Fruit fly (Drosophila melanogaster) whole organism, embryonic: ENCODE data around the gene CG7685.
A peak's percentile ranks its signal among the peaks of the same experiment; 100 is the strongest.

Source experiments
- BEAF-32 ChIP-seq: fragments of 200-800 bp; sonication (Bioruptor generic); optimal IDR thresholded peaks from 3 replicates; lab custom pipeline; 2017; ENCODE audit warnings: missing biosample characterization, missing genetic modification characterization, mild to moderate bottlenecking, moderate library complexity, missing genetic modification reagents
- Bdp1 ChIP-seq: fragments of 200-800 bp; sonication (Bioruptor generic); optimal IDR thresholded peaks from 3 replicates; lab custom pipeline; 2016; ENCODE audit warnings: missing biosample characterization, missing genetic modification characterization
- CG11456 ChIP-seq: fragments of 200-800 bp; sonication (Bioruptor generic); IDR thresholded peaks from 3 replicates; pipeline ENCODE4 v1.3.6; 2022; ENCODE audit warnings: missing biosample characterization, missing genetic modification characterization
- CG11695 ChIP-seq: fragments of 200-800 bp; sonication (Bioruptor generic); IDR thresholded peaks from 3 replicates; pipeline ENCODE4 v1.3.6; 2022; ENCODE audit warnings: missing biosample characterization, missing genetic modification characterization
- CG11723 ChIP-seq: fragments of 200-800 bp; sonication (Bioruptor generic); optimal IDR thresholded peaks from 2 replicates; lab custom pipeline; 2017; ENCODE audit warnings: missing biosample characterization, mild to moderate bottlenecking, missing genetic modification characterization
- CG12659 ChIP-seq: fragments of 200-800 bp; sonication (Bioruptor generic); optimal IDR thresholded peaks from 3 replicates; lab custom pipeline; 2017; ENCODE audit warnings: mild to moderate bottlenecking, missing biosample characterization, missing genetic modification reagents, missing genetic modification characterization
- CG14014 ChIP-seq: fragments of 200-800 bp; sonication (Bioruptor generic); IDR thresholded peaks from 2 replicates; pipeline ENCODE4 v1.3.6; 2022; ENCODE audit warnings: missing biosample characterization, missing genetic modification characterization
- CG15269 ChIP-seq: fragments of 200-800 bp; sonication (Bioruptor generic); optimal IDR thresholded peaks from 2 replicates; lab custom pipeline; 2018; ENCODE audit warnings: missing biosample characterization, mild to moderate bottlenecking, missing genetic modification characterization, moderate library complexity
- CG1603 ChIP-seq: fragments of 200-800 bp; sonication (Bioruptor generic); optimal IDR thresholded peaks from 2 replicates; lab custom pipeline; 2019; ENCODE audit warnings: missing biosample characterization, mild to moderate bottlenecking, missing genetic modification characterization, moderate library complexity
- CG16815 ChIP-seq: fragments of 200-800 bp; sonication (Bioruptor generic); optimal IDR thresholded peaks from 3 replicates; lab custom pipeline; 2017; ENCODE audit warnings: missing biosample characterization, mild to moderate bottlenecking, missing genetic modification characterization
- CG30403 ChIP-seq: fragments of 200-800 bp; sonication (Bioruptor generic); optimal IDR thresholded peaks from 3 replicates; lab custom pipeline; 2016; ENCODE audit warnings: missing biosample characterization, missing genetic modification characterization
- CG3065 ChIP-seq: fragments of 200-800 bp; sonication (Bioruptor generic); optimal IDR thresholded peaks from 2 replicates; lab custom pipeline; 2016; ENCODE audit warnings: missing biosample characterization, missing genetic modification characterization
- CG31388 ChIP-seq: fragments of 200-800 bp; sonication (Bioruptor generic); optimal IDR thresholded peaks from 2 replicates; lab custom pipeline; 2016; ENCODE audit warnings: missing biosample characterization, missing genetic modification characterization
- CG43689 ChIP-seq: fragments of 200-800 bp; sonication (Bioruptor generic); IDR thresholded peaks from 2 replicates; pipeline ENCODE4 v1.3.6; 2022; ENCODE audit warnings: missing biosample characterization, missing genetic modification characterization
- CG4424 ChIP-seq: fragments of 200-800 bp; sonication (Bioruptor generic); optimal IDR thresholded peaks from 3 replicates; lab custom pipeline; 2016; ENCODE audit warnings: missing biosample characterization, missing genetic modification characterization
- CG4854 ChIP-seq: fragments of 200-800 bp; sonication (Bioruptor generic); optimal IDR thresholded peaks from 2 replicates; lab custom pipeline; 2016; ENCODE audit warnings: missing biosample characterization, missing genetic modification characterization, inconsistent platforms
- CG6272 ChIP-seq: fragments of 200-800 bp; sonication (Bioruptor generic); IDR thresholded peaks from 2 replicates; pipeline ENCODE4 v1.3.6; 2022; ENCODE audit warnings: missing biosample characterization, missing genetic modification characterization
- CG6765 ChIP-seq: fragments of 200-800 bp; sonication (Bioruptor generic); optimal IDR thresholded peaks from 3 replicates; lab custom pipeline; 2017; ENCODE audit warnings: missing biosample characterization, mild to moderate bottlenecking, missing genetic modification characterization
- CG6854 ChIP-seq: fragments of 200-800 bp; sonication (Bioruptor generic); optimal IDR thresholded peaks from 3 replicates; lab custom pipeline; 2017; ENCODE audit warnings: missing biosample characterization, mild to moderate bottlenecking, missing genetic modification characterization
- CG8924 ChIP-seq: fragments of 200-800 bp; optimal IDR thresholded peaks from 3 replicates; lab custom pipeline; 2019; ENCODE audit warnings: missing biosample characterization, mild to moderate bottlenecking, missing genetic modification characterization, moderate library complexity
- CG9215 ChIP-seq: fragments of 200-800 bp; sonication (Bioruptor generic); IDR thresholded peaks from 2 replicates; pipeline ENCODE4 v1.3.6; 2022; ENCODE audit warnings: missing biosample characterization, missing genetic modification characterization
- D19A ChIP-seq: fragments of 200-800 bp; optimal IDR thresholded peaks from 3 replicates; lab custom pipeline; 2019; ENCODE audit warnings: missing biosample characterization, mild to moderate bottlenecking, missing genetic modification characterization, moderate library complexity
- Dref ChIP-seq: fragments of 200-800 bp; sonication (Bioruptor generic); IDR thresholded peaks from 2 replicates; pipeline ENCODE4 v1.3.6; 2022; ENCODE audit warnings: missing biosample characterization, missing genetic modification characterization
- Drgx ChIP-seq: fragments of 200-800 bp; sonication (Bioruptor generic); IDR thresholded peaks from 2 replicates; pipeline ENCODE4 v1.3.6; 2022; ENCODE audit warnings: missing biosample characterization, missing genetic modification characterization
- H2.0 ChIP-seq: fragments of 200-800 bp; sonication (Bioruptor generic); IDR thresholded peaks from 2 replicates; pipeline ENCODE4 v1.3.6; 2022; ENCODE audit warnings: missing biosample characterization, missing genetic modification characterization
- Hr51 ChIP-seq, 2 experiments: fragments of 200-800 bp; sonication (Bioruptor generic); optimal IDR thresholded peaks; 2 replicates in 1 of 2; 3 replicates in 1 of 2; lab custom pipeline; 2016 to 2018; ENCODE audit warnings: missing biosample characterization in 2 of 2, missing genetic modification characterization in 2 of 2, mild to moderate bottlenecking in 1 of 2, moderate library complexity in 1 of 2
- Jarid2 ChIP-seq: fragments of 200-800 bp; sonication (Bioruptor generic); optimal IDR thresholded peaks from 3 replicates; lab custom pipeline; 2017; ENCODE audit warnings: mild to moderate bottlenecking, missing biosample characterization, missing genetic modification reagents, missing genetic modification characterization
- Myb ChIP-seq: fragments of 200-800 bp; sonication (Bioruptor generic); optimal IDR thresholded peaks from 2 replicates; lab custom pipeline; 2016; ENCODE audit warnings: missing biosample characterization, missing genetic modification characterization
- NC2β ChIP-seq: fragments of 200-800 bp; sonication (Bioruptor generic); optimal IDR thresholded peaks from 2 replicates; lab custom pipeline; 2016; ENCODE audit warnings: missing biosample characterization, missing genetic modification characterization
- NK7.1 ChIP-seq: fragments of 200-800 bp; sonication (Bioruptor generic); optimal IDR thresholded peaks from 3 replicates; lab custom pipeline; 2016; ENCODE audit warnings: missing biosample characterization, missing genetic modification characterization
- Nf-YA ChIP-seq: fragments of 200-800 bp; sonication (Bioruptor generic); IDR thresholded peaks from 2 replicates; pipeline ENCODE4 v1.3.6; 2022; ENCODE audit warnings: missing biosample characterization, missing genetic modification characterization
- Optix ChIP-seq: fragments of 200-800 bp; sonication (Bioruptor generic); IDR thresholded peaks from 3 replicates; pipeline ENCODE4 v1.3.6; 2022; ENCODE audit warnings: missing biosample characterization, missing genetic modification characterization
- Stat92E ChIP-seq, 3 experiments: fragments of >200 bp in 2 of 3; fragments of 200-800 bp in 1 of 3; sonication (Bioruptor generic) in 1 of 3; optimal IDR thresholded peaks; 2 replicates each; lab custom pipeline; 2017 to 2019; ENCODE audit warnings: missing biosample characterization in 3 of 3, missing genetic modification characterization in 3 of 3, mild to moderate bottlenecking in 1 of 3, moderate library complexity in 1 of 3
- ato ChIP-seq: fragments of 200-800 bp; sonication (Bioruptor generic); IDR thresholded peaks from 2 replicates; pipeline ENCODE4 v1.3.6; 2022; ENCODE audit warnings: missing biosample characterization, missing genetic modification characterization; ENCODE audit not compliant: partially characterized antibody
- bbx ChIP-seq: fragments of 200-800 bp; sonication (Bioruptor generic); IDR thresholded peaks from 2 replicates; pipeline ENCODE4 v1.3.6; 2022; ENCODE audit warnings: missing biosample characterization, missing genetic modification characterization; ENCODE audit not compliant: partially characterized antibody
- cad ChIP-seq: fragments of >200 bp; optimal IDR thresholded peaks from 2 replicates; lab custom pipeline; 2017; ENCODE audit warnings: missing biosample characterization, missing genetic modification characterization
- cas ChIP-seq: fragments of 200-800 bp; sonication (Bioruptor generic); IDR thresholded peaks from 2 replicates; pipeline ENCODE4 v1.3.6; 2022; ENCODE audit warnings: missing biosample characterization, missing genetic modification characterization
- corto ChIP-seq: fragments of 200-800 bp; sonication (Bioruptor generic); optimal IDR thresholded peaks from 2 replicates; lab custom pipeline; 2016; ENCODE audit warnings: missing biosample characterization, mild to moderate bottlenecking, missing genetic modification characterization, moderate library complexity
- danr ChIP-seq: fragments of 200-800 bp; sonication (Bioruptor generic); IDR thresholded peaks from 2 replicates; pipeline ENCODE4 v1.3.6; 2022; ENCODE audit warnings: missing biosample characterization, missing genetic modification characterization
- emc ChIP-seq: fragments of 200-800 bp; sonication (Bioruptor generic); optimal IDR thresholded peaks from 2 replicates; lab custom pipeline; 2016; ENCODE audit warnings: missing biosample characterization, missing genetic modification characterization
- gsb-n ChIP-seq: fragments of 200-800 bp; sonication (Bioruptor generic); optimal IDR thresholded peaks from 3 replicates; lab custom pipeline; 2018; ENCODE audit warnings: missing biosample characterization, mild to moderate bottlenecking, missing genetic modification characterization
- kni ChIP-seq: fragments of 200-800 bp; sonication (Bioruptor generic); optimal IDR thresholded peaks from 3 replicates; lab custom pipeline; 2017; ENCODE audit warnings: mild to moderate bottlenecking, missing biosample characterization, missing genetic modification reagents, missing genetic modification characterization
- maf-S ChIP-seq: fragments of 200-800 bp; sonication (Bioruptor generic); optimal IDR thresholded peaks from 2 replicates; lab custom pipeline; 2016; ENCODE audit warnings: missing biosample characterization, missing genetic modification characterization
- mam ChIP-seq: fragments of 200-800 bp; sonication (Bioruptor generic); optimal IDR thresholded peaks from 3 replicates; lab custom pipeline; 2016; ENCODE audit warnings: missing biosample characterization, missing genetic modification characterization
- nom ChIP-seq: fragments of 200-800 bp; sonication (Bioruptor generic); optimal IDR thresholded peaks from 2 replicates; lab custom pipeline; 2017; ENCODE audit warnings: missing biosample characterization, missing genetic modification characterization, mild to moderate bottlenecking, moderate library complexity, missing genetic modification reagents
- pan ChIP-seq, 4 experiments: fragments of >200 bp in 3 of 4; fragments of 200-800 bp in 1 of 4; sonication (Bioruptor generic) in 1 of 4; optimal IDR thresholded peaks in 3 of 4; IDR thresholded peaks in 1 of 4; 2 replicates each; pipeline versions ENCODE4 v1.3.6 to Lab custom; 2017 to 2022; ENCODE audit warnings: missing biosample characterization in 2 of 4, missing genetic modification characterization in 2 of 4, mixed read lengths in 1 of 4
- tio ChIP-seq: fragments of 200-800 bp; sonication (Bioruptor generic); optimal IDR thresholded peaks from 2 replicates; lab custom pipeline; 2017; ENCODE audit warnings: missing biosample characterization, missing genetic modification characterization, inconsistent platforms
- ttk ChIP-seq: fragments of 200-800 bp; sonication (Bioruptor generic); IDR thresholded peaks from 2 replicates; pipeline ENCODE4 v2.1.2; 2022; ENCODE audit warnings: missing biosample characterization, missing genetic modification characterization

Gene CG7685

dm6 chr3R:18398954-18399697 is 5.6 kb upstream of the CG7685 start, which contains the start of gene Vha100-2 (continued):
- 0 out of 2 replicates have a peak, but pooled peaks have one; percentile 25 for TF ChIP-seq danr
- TF ChIP-seq NK7.1 = peak; percentile 15
- TF ChIP-seq CG12659 (GFP tag; lab: Kevin White, UChicago) = peak; percentile 61
- peak; percentile 80 for TF ChIP-seq Jarid2 (GFP tag; lab: Kevin White, UChicago)
- TF ChIP-seq ttk (GFP tag; lab: Robert Waterston, UW) = no peak
- no peak for TF ChIP-seq gsb-n (tag; lab: Kevin White, UChicago)
- peak; percentile 48; the same call in 1 of the 3 replicates for TF ChIP-seq CG11695
- no peak for TF ChIP-seq CG4854
- peak; percentile 34; the same call in 1 of the 2 replicates for TF ChIP-seq CG9215 (GFP tag; lab: Robert Waterston, UW)
- peak; percentile 67 for TF ChIP-seq Drgx
- TF ChIP-seq tio = no peak
- TF ChIP-seq D19A (tag; lab: Kevin White, UChicago) = peak; percentile 39
- peak; percentile 45 for TF ChIP-seq BEAF-32 (GFP tag; lab: Kevin White, UChicago)
- peak; percentile 47 for TF ChIP-seq kni (GFP tag; lab: Kevin White, UChicago)
- TF ChIP-seq CG6854 (GFP tag; lab: Kevin White, UChicago) = peak; percentile 3
- TF ChIP-seq Myb (GFP tag; lab: Kevin White, UChicago) = peak; percentile 97
- peak; percentile 23 for TF ChIP-seq CG4424 (GFP tag; lab: Kevin White, UChicago)
- TF ChIP-seq CG1603 = peak; percentile 67
- peak; percentile 46 for TF ChIP-seq CG6765 (GFP tag; lab: Kevin White, UChicago)
- TF ChIP-seq CG16815 (GFP tag; lab: Kevin White, UChicago) = no peak
- TF ChIP-seq Nf-YA (GFP tag; lab: Robert Waterston, UW) = no peak
- 0 out of 3 replicates have a peak, but pooled peaks have one; percentile 5 for TF ChIP-seq Optix (GFP tag; lab: Robert Waterston, UW)
- TF ChIP-seq nom (GFP tag; lab: Kevin White, UChicago) = peak; percentile 29
- peak; percentile 16 for TF ChIP-seq CG8924 (tag; lab: Kevin White, UChicago)
- peak; percentile 27 for TF ChIP-seq Hr51 (GFP tag; optimal IDR thresholded peaks at IDR 0.05; lab: Kevin White, UChicago)
- TF ChIP-seq CG14014 (GFP tag; lab: Robert Waterston, UW) = peak; percentile 59; the same call in 1 of the 2 replicates
- no peak for TF ChIP-seq Bdp1 (GFP tag; lab: Kevin White, UChicago)
- no peak for TF ChIP-seq emc
- TF ChIP-seq cad (GFP tag; lab: Kevin White, UChicago) = no peak
- 0 out of 2 replicates have a peak, but pooled peaks have one; percentile 16 for TF ChIP-seq ato (GFP tag; lab: Robert Waterston, UW)
- TF ChIP-seq maf-S (GFP tag; lab: Kevin White, UChicago) = no peak
- TF ChIP-seq pan (optimal IDR thresholded peaks at IDR 0.05; lab: Kevin White, UChicago) = no peak
- TF ChIP-seq pan (GFP tag; optimal IDR thresholded peaks at IDR 0.05 in 1 of 2, IDR thresholded peaks at IDR 0.05 in 1 of 2) = peak in 1 of 2 experiments; percentile 47
- peak; percentile 45 for TF ChIP-seq Dref (GFP tag; lab: Robert Waterston, UW)
- no peak for TF ChIP-seq NC2β (GFP tag; lab: Kevin White, UChicago)
- TF ChIP-seq CG11456 = peak; percentile 69; the same call in 2 of the 3 replicates
- TF ChIP-seq CG6272 (GFP tag; lab: Robert Waterston, UW) = no peak; the same call in 1 of the 2 replicates
- TF ChIP-seq cas = 0 out of 2 replicates have a peak, but pooled peaks have one; percentile 33
- TF ChIP-seq corto (GFP tag; lab: Kevin White, UChicago) = peak; percentile 14
- no peak for TF ChIP-seq CG31388
- no peak for TF ChIP-seq CG11723
- peak; percentile 56 for TF ChIP-seq CG30403 (GFP tag; lab: Kevin White, UChicago)
- peak; percentile 45 for TF ChIP-seq H2.0 (GFP tag; lab: Robert Waterston, UW)
- TF ChIP-seq CG15269 (tag; lab: Kevin White, UChicago) = peak; percentile 51
- TF ChIP-seq bbx (GFP tag; lab: Robert Waterston, UW) = peak; percentile 71
- peak; percentile 33; the same call in 1 of the 2 replicates for TF ChIP-seq CG43689 (GFP tag; lab: Robert Waterston, UW)
- TF ChIP-seq mam (GFP tag; lab: Kevin White, UChicago) = peak; percentile 22
- TF ChIP-seq CG3065 (GFP tag; lab: Kevin White, UChicago) = no peak
- TF ChIP-seq Stat92E (GFP tag; optimal IDR thresholded peaks at IDR 0.05; lab: Kevin White, UChicago) = peak in 1 of 3 experiments; percentile 16
